Fruit fly (Drosophila melanogaster) whole organism, embryonic: ENCODE data around the gene CG31183.
"Not testable (repeated sequence)": the region's sequence is repeated elsewhere in the genome, so short reads cannot be mapped to it uniquely, and the experiment has no call there.

Experiments
- Aef1 ChIP-seq: fragments of 200-800 bp; sonication (Bioruptor generic); IDR thresholded peaks from 3 replicates; pipeline ENCODE4 v1.3.6; 2022; ENCODE audit warnings: missing biosample characterization, missing genetic modification characterization
- BtbVII ChIP-seq: fragments of 200-800 bp; sonication (Bioruptor generic); optimal IDR thresholded peaks from 3 replicates; lab custom pipeline; 2017; ENCODE audit warnings: missing biosample characterization, mild to moderate bottlenecking, missing genetic modification characterization
- CG1024 ChIP-seq: fragments of 200-800 bp; sonication (Bioruptor generic); IDR thresholded peaks from 2 replicates; pipeline ENCODE4 v1.3.6; 2022; ENCODE audit warnings: missing biosample characterization, missing genetic modification characterization
- CG12236 ChIP-seq: fragments of 200-800 bp; sonication (Bioruptor generic); optimal IDR thresholded peaks from 2 replicates; lab custom pipeline; 2016; ENCODE audit warnings: missing biosample characterization, missing genetic modification characterization
- Camta ChIP-seq: fragments of 200-800 bp; sonication (Bioruptor generic); optimal IDR thresholded peaks from 2 replicates; lab custom pipeline; 2016; ENCODE audit warnings: missing biosample characterization, missing genetic modification characterization
- Hsf ChIP-seq: fragments of 200-800 bp; sonication (Bioruptor generic); optimal IDR thresholded peaks from 3 replicates; lab custom pipeline; 2016; ENCODE audit warnings: missing biosample characterization, missing genetic modification characterization
- Myb ChIP-seq: fragments of 200-800 bp; sonication (Bioruptor generic); optimal IDR thresholded peaks from 2 replicates; lab custom pipeline; 2016; ENCODE audit warnings: missing biosample characterization, missing genetic modification characterization
- chn ChIP-seq: fragments of 200-800 bp; sonication (Bioruptor generic); optimal IDR thresholded peaks from 2 replicates; lab custom pipeline; 2016; ENCODE audit warnings: missing biosample characterization, missing genetic modification characterization
- kah ChIP-seq: fragments of 200-800 bp; sonication (Bioruptor generic); optimal IDR thresholded peaks from 2 replicates; lab custom pipeline; 2018; ENCODE audit warnings: missing biosample characterization, mild to moderate bottlenecking, missing genetic modification characterization
- pho ChIP-seq: fragments of 200-800 bp; sonication (Bioruptor generic); optimal IDR thresholded peaks from 2 replicates; lab custom pipeline; 2016; ENCODE audit warnings: missing biosample characterization, missing genetic modification characterization
- usp ChIP-seq: fragments of >200 bp; optimal IDR thresholded peaks from 2 replicates; lab custom pipeline; 2017; ENCODE audit warnings: missing biosample characterization, missing genetic modification characterization

dm6 chr3R:15904543-15904942 lies 28.8 kb upstream of the CG31183 start, which contains the start of gene glob1:
- TF ChIP-seq CG12236 (GFP tag; lab: Kevin White, UChicago); chn; Aef1 (GFP tag; lab: Robert Waterston, UW); Camta (GFP tag; lab: Kevin White, UChicago); Hsf (GFP tag; lab: Kevin White, UChicago); usp; kah (GFP tag; lab: Kevin White, UChicago); CG1024 (GFP tag; lab: Robert Waterston, UW); Myb (GFP tag; lab: Kevin White, UChicago); pho (GFP tag; lab: Kevin White, UChicago); BtbVII: not testable (repeated sequence)
